Worm (Caenorhabditis elegans) whole organism, L4/young adult: ENCODE measurements around the gene puf-6.

Experiments
- W03F9.2 ChIP-seq: fragments of 150-350 bp; optimal IDR thresholded peaks from 2 replicates; lab custom pipeline; 2014; ENCODE audit warnings: missing biosample characterization, missing genetic modification characterization
- dao-5 ChIP-seq: sonication (generic microtip); optimal IDR thresholded peaks from 2 replicates; lab custom pipeline; 2016; ENCODE audit warnings: missing genotype, missing genetic modification characterization, moderate library complexity, missing compliant biosample characterization
- him-1 ChIP-seq: sonication (generic microtip); optimal IDR thresholded peaks from 2 replicates; lab custom pipeline; 2016; ENCODE audit warnings: missing genotype, missing genetic modification reagents, missing genetic modification characterization, missing compliant biosample characterization

puf-6 gene

DNA sequence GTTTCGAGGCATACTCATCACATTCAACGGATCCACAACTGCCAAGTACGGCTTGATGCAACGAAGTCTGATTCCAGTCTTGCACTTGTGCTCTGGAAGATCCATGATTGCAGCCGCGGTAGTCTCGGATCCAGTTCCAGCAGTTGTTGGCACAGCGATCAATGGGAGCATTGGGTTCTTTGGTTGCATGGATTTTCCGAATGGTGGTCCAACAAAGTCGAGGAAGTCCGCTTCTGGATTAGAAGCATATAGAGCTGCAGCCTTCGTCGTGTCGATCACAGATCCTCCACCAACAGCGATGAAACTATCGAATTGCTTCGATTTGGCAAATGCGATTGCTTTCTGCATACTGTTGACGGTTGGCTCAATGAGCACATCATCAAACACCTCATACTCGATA is 47.9 kb downstream of the puf-6 start:
- TF ChIP-seq W03F9.2 (tag; lab: Kevin White, UChicago), result no peak
- no peak for TF ChIP-seq him-1 (tag; lab: Kevin White, UChicago)
- no peak for TF ChIP-seq dao-5 (tag; lab: Kevin White, UChicago)

DNA sequence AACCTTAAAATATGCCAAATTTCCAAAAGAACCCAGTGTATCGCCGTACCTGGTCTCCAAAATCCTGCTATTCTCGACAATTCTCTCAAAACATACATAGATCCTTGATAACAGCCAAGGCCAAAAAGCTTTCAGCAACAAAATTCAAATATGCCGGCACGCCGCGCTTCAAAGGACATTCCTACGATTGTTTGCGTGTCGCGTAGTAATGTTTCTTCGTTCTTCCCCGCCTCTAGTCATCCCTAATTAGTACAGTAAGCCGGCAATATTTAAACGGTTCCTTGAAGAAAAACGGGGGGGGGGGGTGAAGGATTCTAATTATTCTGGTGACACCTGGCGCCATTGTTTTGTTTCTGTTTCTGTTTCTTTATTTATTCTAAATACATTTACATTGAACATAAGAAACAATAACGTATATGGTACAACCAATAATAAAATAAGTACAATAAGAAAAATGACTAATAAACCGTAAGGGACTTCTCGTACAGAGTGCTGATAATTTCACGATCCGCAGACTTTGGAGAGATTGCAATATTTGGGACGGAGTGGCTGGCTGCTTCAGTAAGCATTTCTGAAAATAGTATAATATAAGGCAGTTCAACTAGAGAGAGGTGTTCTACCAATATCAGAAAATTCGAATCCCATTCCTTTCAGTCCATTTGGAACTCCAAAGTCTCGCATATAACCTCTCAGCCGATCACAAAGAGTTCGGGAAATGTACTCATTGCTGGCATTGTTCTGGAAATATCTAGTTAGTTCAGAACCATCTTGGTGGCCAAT is 49.0 kb downstream of the puf-6 start:
- TF ChIP-seq him-1 (tag; lab: Kevin White, UChicago), result no peak
- no peak for TF ChIP-seq dao-5 (tag; lab: Kevin White, UChicago)
- TF ChIP-seq W03F9.2 (tag; lab: Kevin White, UChicago), result no peak

DNA sequence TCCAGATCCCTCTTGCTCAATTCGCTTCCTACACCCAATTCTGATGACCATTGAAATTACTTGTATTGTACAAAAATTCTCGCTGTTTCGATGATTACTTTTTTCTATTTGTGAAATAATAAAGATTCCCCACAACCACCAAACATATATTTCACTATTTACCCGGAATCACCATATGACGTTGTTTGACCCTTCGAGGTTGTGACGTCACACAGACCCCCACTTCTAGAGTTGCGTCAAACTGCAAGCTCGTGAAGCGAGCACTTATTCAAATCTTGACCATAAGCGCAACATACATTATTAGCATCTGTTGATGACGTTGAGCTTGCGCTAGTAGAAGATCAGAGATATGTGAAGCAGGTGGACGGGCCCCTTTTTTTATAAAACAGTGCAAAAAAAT is 50.3 kb downstream of the puf-6 start:
- TF ChIP-seq him-1 (tag; lab: Kevin White, UChicago), result no peak
- no peak for TF ChIP-seq dao-5 (tag; lab: Kevin White, UChicago)
- TF ChIP-seq W03F9.2 (tag; lab: Kevin White, UChicago), result no peak

DNA sequence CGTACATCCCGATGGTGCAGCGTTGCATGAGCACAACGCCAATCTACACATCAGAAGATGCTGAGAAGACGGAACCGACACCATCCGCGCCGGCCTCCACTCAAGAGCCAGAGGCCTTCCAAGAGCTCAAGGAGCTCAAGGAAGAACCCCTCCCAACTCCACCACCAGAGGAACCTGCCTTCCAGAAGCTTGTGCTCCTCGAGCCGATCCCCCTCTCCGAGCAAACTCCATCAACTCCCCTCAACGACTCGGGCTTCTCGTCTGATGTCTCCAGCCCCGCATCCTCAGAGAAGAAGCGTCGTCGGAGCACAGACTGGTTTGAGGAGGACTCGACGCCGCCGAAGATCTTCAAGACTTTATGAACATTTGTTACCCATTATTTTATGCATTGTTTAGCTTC is 51.1 kb downstream of the puf-6 start:
- TF ChIP-seq him-1 (tag; lab: Kevin White, UChicago) (no peak), dao-5 (tag; lab: Kevin White, UChicago) (no peak), W03F9.2 (tag; lab: Kevin White, UChicago) (no peak)

DNA sequence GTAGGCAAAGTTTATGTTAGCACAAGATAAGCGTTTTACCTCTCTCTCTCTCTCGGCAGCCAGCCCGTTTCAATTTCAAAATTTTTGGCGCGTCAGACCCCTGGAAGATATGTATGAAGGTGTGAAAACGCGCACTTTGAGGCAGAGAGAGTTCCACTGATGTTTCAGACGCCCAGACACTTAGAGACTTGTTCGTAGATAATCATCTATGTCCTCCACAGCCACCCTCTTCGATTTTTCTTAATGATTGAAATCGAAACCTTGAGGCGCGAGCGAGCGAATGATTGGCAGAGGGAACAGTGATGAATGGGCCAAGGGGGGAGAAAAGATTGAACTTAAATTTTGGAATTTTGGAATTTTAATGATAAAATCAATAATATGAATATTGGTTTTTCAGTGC is 51.7 kb downstream of the puf-6 start:
- TF ChIP-seq him-1 (tag; lab: Kevin White, UChicago) (no peak), dao-5 (tag; lab: Kevin White, UChicago) (no peak), W03F9.2 (tag; lab: Kevin White, UChicago) (no peak)

DNA sequence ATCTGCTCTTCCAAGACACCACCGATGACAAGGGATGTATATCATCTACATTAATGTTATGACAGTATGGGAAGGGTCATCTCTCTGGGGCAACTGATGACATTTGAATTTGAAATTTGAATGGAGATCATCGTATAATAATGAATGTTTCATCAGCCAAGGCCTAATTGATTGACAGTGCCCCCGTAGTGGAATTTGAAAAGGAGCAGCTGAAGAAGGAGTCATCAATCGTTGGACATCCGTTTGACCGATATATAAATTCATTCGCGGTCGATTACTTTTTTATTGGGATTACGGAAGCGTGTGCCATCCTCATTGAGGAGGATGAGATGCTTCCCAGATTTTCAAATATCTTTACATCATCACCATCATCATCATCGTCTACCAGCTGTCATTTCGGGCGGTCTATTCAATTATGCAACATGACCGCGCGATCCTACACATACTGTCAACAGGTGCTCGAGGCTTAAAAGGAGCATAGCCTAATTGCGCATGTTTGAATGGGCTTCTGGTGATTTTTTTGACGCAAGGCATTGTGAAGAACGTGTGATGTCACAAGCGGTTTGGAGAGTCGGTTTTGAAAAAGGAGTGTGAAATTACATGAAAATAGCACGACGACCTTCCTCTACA is 52.2 kb downstream of the puf-6 start:
- TF ChIP-seq W03F9.2 (tag; lab: Kevin White, UChicago), result no peak
- no peak for TF ChIP-seq him-1 (tag; lab: Kevin White, UChicago)
- TF ChIP-seq dao-5 (tag; lab: Kevin White, UChicago), result no peak

DNA sequence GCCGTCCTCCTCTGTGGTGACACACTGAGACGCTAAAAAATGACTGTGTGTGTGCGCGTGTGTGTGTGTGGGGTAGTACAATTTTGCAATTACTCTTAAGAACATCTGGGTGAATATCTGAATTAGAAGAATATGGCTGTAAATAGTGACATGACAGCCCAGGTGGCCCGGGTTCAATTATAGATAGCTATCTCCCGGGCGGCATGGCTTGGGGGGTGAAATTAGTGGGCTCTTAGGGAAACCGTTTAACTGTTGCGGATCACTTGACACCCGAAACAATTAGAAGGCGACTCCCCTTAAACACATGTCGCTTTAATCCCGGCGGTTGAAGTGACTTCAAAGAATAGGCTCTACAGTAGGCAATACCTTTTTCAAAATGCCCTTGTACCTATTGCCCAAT is 53.1 kb downstream of the puf-6 start:
- no peak for TF ChIP-seq him-1 (tag; lab: Kevin White, UChicago)
- no peak for TF ChIP-seq W03F9.2 (tag; lab: Kevin White, UChicago)
- no peak for TF ChIP-seq dao-5 (tag; lab: Kevin White, UChicago)
